Worm (Caenorhabditis elegans): ENCODE results near the gene syg-1.

syg-1 gene

ce11 chrX:2515224-2515623, at the start of gene syg-1:
Gene syg-1, minus strand, starts transcription at chrX:2515324.
- TF ChIP-seq unc-62 (GFP tag; optimal IDR thresholded peaks at IDR 0.05), result no peak

ce11 chrX:2564047-2564446, 48.9 kb upstream of the syg-1 start, which contains the start of gene dhcr-24:
Gene dhcr-24, minus strand, starts transcription at chrX:2564147.
- TF ChIP-seq unc-62 (GFP tag; optimal IDR thresholded peaks at IDR 0.05), result no peak

ce11 chrX:2559979-2560378, 44.9 kb upstream of the syg-1 start, which contains the start of gene F52H2.5:
Gene F52H2.5, minus strand, starts transcription at chrX:2560079.
- no peak for TF ChIP-seq unc-62 (GFP tag; optimal IDR thresholded peaks at IDR 0.05)

- no peak for TF ChIP-seq unc-62 (GFP tag; optimal IDR thresholded peaks at IDR 0.05)
Observed at ce11 chrX:2559399-2559798, 44.3 kb upstream of the syg-1 start.

ce11 chrX:2553433-2553860, 38.3 kb upstream of the syg-1 start:
- no peak for TF ChIP-seq unc-62 (GFP tag; optimal IDR thresholded peaks at IDR 0.05)

- no peak for TF ChIP-seq unc-62 (GFP tag; optimal IDR thresholded peaks at IDR 0.05)
Observed at ce11 chrX:2552210-2552674, 37.1 kb upstream of the syg-1 start, which contains the start of gene aat-3. Gene aat-3, plus strand, starts transcription at chrX:2552260.

- TF ChIP-seq unc-62 (GFP tag; optimal IDR thresholded peaks at IDR 0.05), result no peak
Observed at ce11 chrX:2551450-2551849, 36.3 kb upstream of the syg-1 start.

- no peak for TF ChIP-seq unc-62 (GFP tag; optimal IDR thresholded peaks at IDR 0.05)
Observed at ce11 chrX:2550665-2551064, 35.5 kb upstream of the syg-1 start.

- no peak for TF ChIP-seq unc-62 (GFP tag; optimal IDR thresholded peaks at IDR 0.05)
Observed at ce11 chrX:2549322-2549721, 34.2 kb upstream of the syg-1 start.

- no peak for TF ChIP-seq unc-62 (GFP tag; optimal IDR thresholded peaks at IDR 0.05)
Observed at ce11 chrX:2548884-2549283, 33.8 kb upstream of the syg-1 start, which contains the start of gene smvt-1. Gene smvt-1, minus strand, starts transcription at chrX:2548984.

ce11 chrX:2544645-2545044, 29.5 kb upstream of the syg-1 start:
- no peak for TF ChIP-seq unc-62 (GFP tag; optimal IDR thresholded peaks at IDR 0.05)

- no peak for TF ChIP-seq unc-62 (GFP tag; optimal IDR thresholded peaks at IDR 0.05)
Observed at ce11 chrX:2543353-2543752, 28.2 kb upstream of the syg-1 start.

ce11 chrX:2541003-2541521, 25.9 kb upstream of the syg-1 start, which contains the start of gene F52H2.3:
Gene F52H2.3, minus strand, starts transcription at chrX:2541053.
- TF ChIP-seq unc-62 (GFP tag; optimal IDR thresholded peaks at IDR 0.05), result no peak

ce11 chrX:2538713-2539112, 23.6 kb upstream of the syg-1 start:
- TF ChIP-seq unc-62 (GFP tag; optimal IDR thresholded peaks at IDR 0.05), result no peak

- TF ChIP-seq unc-62 (GFP tag; optimal IDR thresholded peaks at IDR 0.05), result no peak
Observed at ce11 chrX:2536246-2536772, 21.2 kb upstream of the syg-1 start.

ce11 chrX:2532357-2532756, 17.2 kb upstream of the syg-1 start, which contains the start of gene tbc-12:
Gene tbc-12, minus strand, starts transcription at chrX:2532457.
- TF ChIP-seq unc-62 (GFP tag; optimal IDR thresholded peaks at IDR 0.05), result no peak

ce11 chrX:2531276-2531675, 16.2 kb upstream of the syg-1 start:
- TF ChIP-seq unc-62 (GFP tag; optimal IDR thresholded peaks at IDR 0.05), result no peak

Data from whole organism, dauer.